Worm (Caenorhabditis elegans): Measurements from ENCODE around the gene nlp-21.

ce11 chrIII:11378450-11378849 lies 14.6 kb downstream of the nlp-21 start:
- TF ChIP-seq ceh-82 (tag; optimal IDR thresholded peaks at IDR 0.05) (no peak), mdl-1 (tag; optimal IDR thresholded peaks at IDR 0.05) (no peak), ztf-11 (tag; optimal IDR thresholded peaks at IDR 0.05) (no peak), nhr-11 (tag; optimal IDR thresholded peaks at IDR 0.05) (no peak), mep-1 (tag; optimal IDR thresholded peaks at IDR 0.05) (no peak), fos-1 (tag; optimal IDR thresholded peaks at IDR 0.05) (no peak), C16A3.4 (tag; optimal IDR thresholded peaks at IDR 0.05) (no peak), fkh-8 (tag; optimal IDR thresholded peaks at IDR 0.05) (no peak), aly-2 (tag; optimal IDR thresholded peaks at IDR 0.05) (no peak), ama-1 (optimal IDR thresholded peaks at IDR 0.05) (no peak), nhr-237 (tag; optimal IDR thresholded peaks at IDR 0.05) (no peak), ces-1 (GFP tag; optimal IDR thresholded peaks at IDR 0.05) (no peak), skn-1 (tag; optimal IDR thresholded peaks at IDR 0.05) (no peak), pag-3 (tag; optimal IDR thresholded peaks at IDR 0.05; ENCODE audit: borderline replicate concordance, insufficient read depth) (no peak)

All from whole organism, L1 larva.